Worm (Caenorhabditis elegans): ENCODE results near the gene T10B10.8.

Gene T10B10.8

ce11 chrX:15167692-15168091 is 1.7 kb upstream of the T10B10.8 start:
- peak; percentile 80 for TF ChIP-seq nhr-80 (tag; optimal IDR thresholded peaks at IDR 0.05)
- TF ChIP-seq lag-1 (GFP tag; IDR thresholded peaks at IDR 0.05), result no peak
- no peak for TF ChIP-seq repo-1 (tag; optimal IDR thresholded peaks at IDR 0.05)

ce11 chrX:15164108-15164507 is 1.9 kb downstream of the T10B10.8 start, which contains the start of gene T10B10.9:
TSS of gene T10B10.9 (plus strand) at chrX:15164408.
- no peak for TF ChIP-seq ztf-26 (tag; optimal IDR thresholded peaks at IDR 0.05)
- TF ChIP-seq C17E4.6 (GFP tag; IDR thresholded peaks at IDR 0.05), result no peak
- no peak for TF ChIP-seq madf-6 (GFP tag; IDR thresholded peaks at IDR 0.05)
- no peak for TF ChIP-seq Y53G8AR.9 (GFP tag; conservative IDR thresholded peaks at IDR 0.05)
- no peak for TF ChIP-seq mcd-1 (GFP tag; IDR thresholded peaks at IDR 0.05)
- TF ChIP-seq mxl-1 (tag; optimal IDR thresholded peaks at IDR 0.05), result no peak
- TF ChIP-seq bed-1 (GFP tag; IDR thresholded peaks at IDR 0.05), result no peak

- TF ChIP-seq Y56A3A.18 (GFP tag; IDR thresholded peaks at IDR 0.05) (no peak), nhr-27 (tag; optimal IDR thresholded peaks at IDR 0.05) (no peak), nfya-1 (tag; optimal IDR thresholded peaks at IDR 0.05; ENCODE audit: borderline replicate concordance, insufficient read depth) (no peak), gei-17 (GFP tag; optimal IDR thresholded peaks at IDR 0.05) (no peak), T26A5.8 (tag; optimal IDR thresholded peaks at IDR 0.05) (no peak), nfya-2 (GFP tag; IDR thresholded peaks at IDR 0.05) (no peak), him-1 (tag; optimal IDR thresholded peaks at IDR 0.05) (no peak), mel-28 (tag; optimal IDR thresholded peaks at IDR 0.05; ENCODE audit: borderline replicate concordance) (no peak), fkh-3 (tag; optimal IDR thresholded peaks at IDR 0.05) (no peak), nfyb-1 (GFP tag; IDR thresholded peaks at IDR 0.05) (no peak), let-526 (GFP tag; IDR thresholded peaks at IDR 0.05) (no peak), Y67H2A.10 (GFP tag; conservative IDR thresholded peaks at IDR 0.05) (no peak), lin-54 (GFP tag; optimal IDR thresholded peaks at IDR 0.05) (no peak), F57C9.4 (tag; optimal IDR thresholded peaks at IDR 0.05) (no peak), ama-1 (optimal IDR thresholded peaks at IDR 0.05) (no peak), ama-1 (GFP tag; optimal IDR thresholded peaks at IDR 0.05) (no peak), mcd-1 (GFP tag; IDR thresholded peaks at IDR 0.05) (no peak), F10E7.11 (tag; optimal IDR thresholded peaks at IDR 0.05) (no peak), B0336.3 (GFP tag; IDR thresholded peaks at IDR 0.05) (no peak), ccch-3 (GFP tag; optimal IDR thresholded peaks at IDR 0.05) (no peak), hlh-12 (tag; optimal IDR thresholded peaks at IDR 0.05) (no peak)
Measured at ce11 chrX:15163118-15163517, 2.9 kb downstream of the T10B10.8 start.

ce11 chrX:15160923-15161322 is 5.1 kb downstream of the T10B10.8 start:
- TF ChIP-seq tlf-1 (GFP tag; optimal IDR thresholded peaks at IDR 0.05) (no peak), nhr-80 (tag; optimal IDR thresholded peaks at IDR 0.05) (peak; percentile 3), C17E4.6 (GFP tag; IDR thresholded peaks at IDR 0.05) (no peak), lin-40 (tag; optimal IDR thresholded peaks at IDR 0.05) (peak; percentile 24), B0035.1 (tag; optimal IDR thresholded peaks at IDR 0.05) (no peak)

ce11 chrX:15159362-15159761 is 6.7 kb downstream of the T10B10.8 start:
- TF ChIP-seq hmg-1.2 (GFP tag; IDR thresholded peaks at IDR 0.05), result peak; percentile 43; the same call in 1 of the 2 replicates
- no peak for TF ChIP-seq repo-1 (tag; optimal IDR thresholded peaks at IDR 0.05)
- no peak for TF ChIP-seq snpc-4 (GFP tag; optimal IDR thresholded peaks at IDR 0.05)
- TF ChIP-seq snpc-4 (tag; optimal IDR thresholded peaks at IDR 0.05), result peak in 2 of 4 experiments; percentile 79 to 87
- no peak for TF ChIP-seq madf-6 (GFP tag; IDR thresholded peaks at IDR 0.05)
- no peak for TF ChIP-seq ekl-4 (GFP tag; IDR thresholded peaks at IDR 0.05)
